Fruit fly (Drosophila melanogaster) whole organism, embryonic: ENCODE results near the gene CG6178.

ENCODE experiments used
- Ada2b ChIP-seq: fragments of 200-800 bp; sonication (Bioruptor generic); IDR thresholded peaks from 2 replicates; pipeline ENCODE4 v1.3.6; 2022; ENCODE audit warnings: missing biosample characterization, missing genetic modification characterization
- CG11504 ChIP-seq: fragments of 200-800 bp; sonication (Bioruptor generic); optimal IDR thresholded peaks from 3 replicates; lab custom pipeline; 2019; ENCODE audit warnings: missing biosample characterization, mild to moderate bottlenecking, missing genetic modification characterization, moderate library complexity
- CG13296 ChIP-seq: fragments of 200-800 bp; sonication (Bioruptor generic); optimal IDR thresholded peaks from 3 replicates; lab custom pipeline; 2018; ENCODE audit warnings: missing biosample characterization, mild to moderate bottlenecking, missing genetic modification characterization
- CG13424 ChIP-seq: fragments of 200-800 bp; sonication (Bioruptor generic); optimal IDR thresholded peaks from 2 replicates; lab custom pipeline; 2019; ENCODE audit warnings: missing biosample characterization, mild to moderate bottlenecking, missing genetic modification characterization, moderate library complexity
- CG13894 ChIP-seq: fragments of 200-800 bp; sonication (Bioruptor generic); optimal IDR thresholded peaks from 3 replicates; lab custom pipeline; 2018; ENCODE audit warnings: missing biosample characterization, mild to moderate bottlenecking, missing genetic modification characterization, moderate library complexity
- CG14667 ChIP-seq: fragments of 200-800 bp; sonication (Bioruptor generic); IDR thresholded peaks from 2 replicates; pipeline ENCODE4 v1.3.6; 2022; ENCODE audit warnings: missing biosample characterization, missing genetic modification characterization
- CG15479 ChIP-seq: fragments of 200-800 bp; sonication (Bioruptor generic); optimal IDR thresholded peaks from 3 replicates; lab custom pipeline; 2019; ENCODE audit warnings: missing biosample characterization, mild to moderate bottlenecking, missing genetic modification characterization, moderate library complexity
- CG15601 ChIP-seq: fragments of 200-800 bp; sonication (Bioruptor generic); optimal IDR thresholded peaks from 3 replicates; lab custom pipeline; 2019; ENCODE audit warnings: missing biosample characterization, mild to moderate bottlenecking, missing genetic modification characterization, moderate library complexity
- CG15696 ChIP-seq: fragments of 200-800 bp; sonication (Bioruptor generic); optimal IDR thresholded peaks from 2 replicates; lab custom pipeline; 2019; ENCODE audit warnings: missing biosample characterization, mild to moderate bottlenecking, missing genetic modification characterization, moderate library complexity
- CG17328 ChIP-seq: fragments of 200-800 bp; sonication (Bioruptor generic); IDR thresholded peaks from 2 replicates; pipeline ENCODE4 v1.3.6; 2022; ENCODE audit warnings: missing biosample characterization, missing genetic modification characterization
- CG17912 ChIP-seq: fragments of 200-800 bp; sonication (Bioruptor generic); optimal IDR thresholded peaks from 2 replicates; lab custom pipeline; 2018; ENCODE audit warnings: missing biosample characterization, mild to moderate bottlenecking, missing genetic modification characterization
- CG33557 ChIP-seq: fragments of 200-800 bp; sonication (Bioruptor generic); optimal IDR thresholded peaks from 2 replicates; lab custom pipeline; 2019; ENCODE audit warnings: missing biosample characterization, mild to moderate bottlenecking, missing genetic modification characterization, moderate library complexity
- CG3726 ChIP-seq: fragments of 200-800 bp; sonication (Bioruptor generic); IDR thresholded peaks from 3 replicates; pipeline ENCODE4, ENCODE4 v1.3.6; 2022; ENCODE audit warnings: missing biosample characterization, missing genetic modification characterization
- CG6689 ChIP-seq: fragments of 200-800 bp; sonication (Bioruptor generic); IDR thresholded peaks from 2 replicates; pipeline ENCODE4 v1.3.6; 2022; ENCODE audit warnings: missing biosample characterization, missing genetic modification characterization
- CG8290 ChIP-seq, 3 experiments: fragments of 200-800 bp; sonication (Bioruptor generic); optimal IDR thresholded peaks; 2 replicates each; lab custom pipeline; 2016 to 2019; ENCODE audit warnings: missing biosample characterization in 3 of 3, missing genetic modification characterization in 3 of 3, mild to moderate bottlenecking in 2 of 3, moderate library complexity in 1 of 3
- CG9609 ChIP-seq: fragments of 200-800 bp; sonication (Bioruptor generic); optimal IDR thresholded peaks from 3 replicates; lab custom pipeline; 2016; ENCODE audit warnings: missing biosample characterization, missing genetic modification characterization
- CTCF ChIP-seq: fragments of 200-800 bp; sonication (Bioruptor generic); optimal IDR thresholded peaks from 2 replicates; lab custom pipeline; 2017; ENCODE audit warnings: missing biosample characterization, mild to moderate bottlenecking, missing genetic modification characterization, moderate library complexity
- D ChIP-seq, 2 experiments: fragments of 200-800 bp in 1 of 2; fragments of >200 bp in 1 of 2; sonication (Bioruptor generic) in 1 of 2; optimal IDR thresholded peaks; 2 replicates in 1 of 2; 3 replicates in 1 of 2; lab custom pipeline; 2017; ENCODE audit warnings: mild to moderate bottlenecking in 1 of 2, missing biosample characterization in 1 of 2, missing genetic modification characterization in 1 of 2, missing genetic modification reagents in 1 of 2
- D19A ChIP-seq: fragments of 200-800 bp; optimal IDR thresholded peaks from 3 replicates; lab custom pipeline; 2019; ENCODE audit warnings: missing biosample characterization, mild to moderate bottlenecking, missing genetic modification characterization, moderate library complexity
- Dbx ChIP-seq: fragments of 200-800 bp; sonication (Bioruptor generic); IDR thresholded peaks from 3 replicates; pipeline ENCODE4 v1.3.6; 2022; ENCODE audit warnings: missing biosample characterization, missing genetic modification characterization
- Dp ChIP-seq: fragments of 200-800 bp; sonication (Bioruptor generic); optimal IDR thresholded peaks from 2 replicates; lab custom pipeline; 2018; ENCODE audit warnings: missing biosample characterization, mild to moderate bottlenecking, missing genetic modification characterization, moderate library complexity
- Drgx ChIP-seq: fragments of 200-800 bp; sonication (Bioruptor generic); IDR thresholded peaks from 2 replicates; pipeline ENCODE4 v1.3.6; 2022; ENCODE audit warnings: missing biosample characterization, missing genetic modification characterization
- Ets97D ChIP-seq: fragments of 200-800 bp; sonication (Bioruptor generic); optimal IDR thresholded peaks from 3 replicates; lab custom pipeline; 2016; ENCODE audit warnings: missing biosample characterization, missing genetic modification characterization
- Fer2 ChIP-seq: fragments of 200-800 bp; sonication (Bioruptor generic); optimal IDR thresholded peaks from 2 replicates; lab custom pipeline; 2018; ENCODE audit warnings: missing biosample characterization, mild to moderate bottlenecking, missing genetic modification characterization, moderate library complexity
- GATAe ChIP-seq: fragments of 200-800 bp; sonication (Bioruptor generic); conservative IDR thresholded peaks from 2 replicates; pipeline ENCODE4 v1.3.6; 2022; ENCODE audit warnings: missing biosample characterization, missing genetic modification characterization
- Gsc ChIP-seq: fragments of 200-800 bp; sonication (Bioruptor generic); IDR thresholded peaks from 2 replicates; pipeline ENCODE4 v1.3.6; 2022; ENCODE audit warnings: missing biosample characterization, missing genetic modification characterization
- HmgZ ChIP-seq: fragments of 200-800 bp; sonication (Bioruptor generic); optimal IDR thresholded peaks from 2 replicates; lab custom pipeline; 2018; ENCODE audit warnings: missing biosample characterization, mild to moderate bottlenecking, missing genetic modification characterization
- Kr ChIP-seq: fragments of 200-800 bp; sonication (Bioruptor generic); optimal IDR thresholded peaks from 2 replicates; lab custom pipeline; 2017; ENCODE audit warnings: missing biosample characterization, mild to moderate bottlenecking, missing genetic modification characterization
- Lpt ChIP-seq: fragments of >200 bp; optimal IDR thresholded peaks from 2 replicates; lab custom pipeline; 2018; ENCODE audit warnings: missing biosample characterization, missing genetic modification characterization
- Myb ChIP-seq: fragments of 200-800 bp; sonication (Bioruptor generic); optimal IDR thresholded peaks from 2 replicates; lab custom pipeline; 2016; ENCODE audit warnings: missing biosample characterization, missing genetic modification characterization
- NK7.1 ChIP-seq: fragments of 200-800 bp; sonication (Bioruptor generic); optimal IDR thresholded peaks from 3 replicates; lab custom pipeline; 2016; ENCODE audit warnings: missing biosample characterization, missing genetic modification characterization
- Opbp ChIP-seq: fragments of 200-800 bp; sonication (Bioruptor generic); IDR thresholded peaks from 3 replicates; pipeline ENCODE4 v1.3.6; 2022; ENCODE audit warnings: missing biosample characterization, missing genetic modification characterization; ENCODE audit not compliant: partially characterized antibody
- Side ChIP-seq: fragments of 200-800 bp; sonication (Bioruptor generic); optimal IDR thresholded peaks from 2 replicates; lab custom pipeline; 2016; ENCODE audit warnings: missing biosample characterization, missing genetic modification characterization
- Sin3A ChIP-seq: fragments of >200 bp; optimal IDR thresholded peaks from 2 replicates; lab custom pipeline; 2018
- TFAM ChIP-seq: fragments of 200-800 bp; sonication (Bioruptor generic); optimal IDR thresholded peaks from 2 replicates; lab custom pipeline; 2017; ENCODE audit warnings: missing biosample characterization, missing genetic modification characterization, inconsistent platforms
- Vsx1 ChIP-seq: fragments of 200-800 bp; sonication (Bioruptor generic); optimal IDR thresholded peaks from 2 replicates; lab custom pipeline; 2017; ENCODE audit warnings: missing biosample characterization, mild to moderate bottlenecking, missing genetic modification characterization, missing genetic modification reagents
- YL-1 ChIP-seq: fragments of 200-800 bp; sonication (Bioruptor generic); optimal IDR thresholded peaks from 3 replicates; lab custom pipeline; 2017; ENCODE audit warnings: missing biosample characterization, mild to moderate bottlenecking, missing genetic modification characterization
- ab ChIP-seq: fragments of 200-800 bp; sonication (Bioruptor generic); optimal IDR thresholded peaks from 2 replicates; lab custom pipeline; 2016; ENCODE audit warnings: missing biosample characterization, missing genetic modification characterization
- abd-A ChIP-seq: fragments of 200-800 bp; sonication (Bioruptor generic); optimal IDR thresholded peaks from 3 replicates; lab custom pipeline; 2019; ENCODE audit warnings: missing biosample characterization, mild to moderate bottlenecking, missing genetic modification characterization, moderate library complexity
- br ChIP-seq: fragments of >200 bp; optimal IDR thresholded peaks from 2 replicates; lab custom pipeline; 2017
- dimm ChIP-seq: fragments of 200-800 bp; sonication (Bioruptor generic); IDR thresholded peaks from 2 replicates; pipeline ENCODE4 v1.3.6; 2022; ENCODE audit warnings: missing biosample characterization, missing genetic modification characterization
- emc ChIP-seq: fragments of 200-800 bp; sonication (Bioruptor generic); optimal IDR thresholded peaks from 2 replicates; lab custom pipeline; 2016; ENCODE audit warnings: missing biosample characterization, missing genetic modification characterization
- ham ChIP-seq: fragments of 200-800 bp; sonication (Bioruptor generic); IDR thresholded peaks from 2 replicates; pipeline ENCODE4 v1.3.6; 2022; ENCODE audit warnings: missing biosample characterization, missing genetic modification characterization
- hkb ChIP-seq, 2 experiments: fragments of 200-800 bp in 1 of 2; fragments of >200 bp in 1 of 2; sonication (Bioruptor generic) in 1 of 2; IDR thresholded peaks in 1 of 2; optimal IDR thresholded peaks in 1 of 2; 2 replicates each; pipeline versions ENCODE4 v1.3.6 to Lab custom; 2017 to 2022; ENCODE audit warnings: missing biosample characterization in 1 of 2, missing genetic modification characterization in 1 of 2
- nau ChIP-seq: fragments of 200-800 bp; sonication (Bioruptor generic); optimal IDR thresholded peaks from 3 replicates; lab custom pipeline; 2017; ENCODE audit warnings: missing biosample characterization, mild to moderate bottlenecking, missing genetic modification characterization, missing genetic modification reagents
- schlank ChIP-seq: fragments of 200-800 bp; sonication (Bioruptor generic); optimal IDR thresholded peaks from 2 replicates; lab custom pipeline; 2018; ENCODE audit warnings: missing biosample characterization, mild to moderate bottlenecking, missing genetic modification characterization
- sug ChIP-seq: fragments of 200-800 bp; optimal IDR thresholded peaks from 2 replicates; lab custom pipeline; 2019; ENCODE audit warnings: missing biosample characterization, mild to moderate bottlenecking, missing genetic modification characterization, moderate library complexity
- tna ChIP-seq: fragments of 200-800 bp; sonication (Bioruptor generic); IDR thresholded peaks from 2 replicates; pipeline ENCODE4 v1.3.6; 2022; ENCODE audit warnings: missing biosample characterization, missing genetic modification characterization; ENCODE audit not compliant: partially characterized antibody
- toy ChIP-seq: fragments of 200-800 bp; sonication (Bioruptor generic); IDR thresholded peaks from 2 replicates; pipeline ENCODE4 v1.3.6; 2022; ENCODE audit warnings: missing biosample characterization, missing genetic modification characterization
- vfl ChIP-seq: fragments of 200-800 bp; sonication (Bioruptor generic); optimal IDR thresholded peaks from 2 replicates; lab custom pipeline; 2016; ENCODE audit warnings: missing biosample characterization, missing genetic modification characterization
- zfh2 ChIP-seq: fragments of 200-800 bp; sonication (Bioruptor generic); optimal IDR thresholded peaks from 2 replicates; lab custom pipeline; 2016; ENCODE audit warnings: missing biosample characterization, missing genetic modification characterization

The CG6178 gene

DNA sequence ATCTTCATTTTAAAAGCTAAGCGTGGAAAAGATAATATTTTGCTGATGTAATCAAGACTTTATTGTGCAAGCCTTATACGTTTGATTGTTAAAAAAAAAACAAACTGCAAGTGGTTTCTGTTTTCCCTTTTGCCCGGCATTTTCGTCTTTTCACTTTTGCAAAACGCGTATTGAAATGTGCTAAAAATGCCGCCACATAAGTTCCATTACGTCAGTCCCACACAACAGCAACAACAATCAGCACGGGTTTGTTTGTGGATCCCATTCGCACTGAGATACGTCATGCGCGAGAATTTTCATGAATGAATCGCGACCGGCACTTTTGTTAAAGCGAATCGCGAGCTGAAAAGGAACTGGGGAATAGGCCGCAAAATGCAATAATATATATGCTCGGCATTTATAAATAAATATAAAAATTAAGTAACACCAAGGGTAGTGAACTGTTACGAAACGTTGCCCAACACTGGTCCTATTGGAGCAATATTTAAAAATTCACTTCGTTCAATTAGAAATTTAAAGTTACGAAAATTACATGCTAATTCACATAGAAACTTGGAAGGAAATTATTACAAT lies 46.0 kb upstream of the CG6178 start (continued):
- TF ChIP-seq emc (GFP tag; lab: Kevin White, UChicago) (no peak), CG17328 (GFP tag; lab: Robert Waterston, UW) (no peak), Side (GFP tag; lab: Kevin White, UChicago) (peak; percentile 26), sug (tag; lab: Kevin White, UChicago) (no peak), Opbp (GFP tag; lab: Robert Waterston, UW) (no peak), CTCF (GFP tag; lab: Kevin White, UChicago) (no peak), Dbx (GFP tag; lab: Robert Waterston, UW) (no peak), CG8290 (GFP tag; optimal IDR thresholded peaks at IDR 0.05; lab: Kevin White, UChicago) (peak; percentile 48), CG8290 (tag; optimal IDR thresholded peaks at IDR 0.05; lab: Kevin White, UChicago) (peak; percentile 35 to 49), toy (GFP tag; lab: Robert Waterston, UW) (no peak), Kr (no peak), CG33557 (GFP tag; lab: Kevin White, UChicago) (no peak), CG13424 (tag; lab: Kevin White, UChicago) (peak; percentile 50), Vsx1 (GFP tag; lab: Kevin White, UChicago) (no peak), dimm (GFP tag; lab: Robert Waterston, UW) (no peak), CG14667 (GFP tag; lab: Robert Waterston, UW) (no peak), abd-A (tag; lab: Kevin White, UChicago) (no peak), D19A (tag; lab: Kevin White, UChicago) (peak; percentile 35), CG9609 (GFP tag; lab: Kevin White, UChicago) (no peak), br (no peak), Ada2b (GFP tag; lab: Robert Waterston, UW) (no peak), D (optimal IDR thresholded peaks at IDR 0.05; lab: Kevin White, UChicago) (no peak), D (GFP tag; optimal IDR thresholded peaks at IDR 0.05; lab: Kevin White, UChicago) (peak; percentile 30), CG13296 (GFP tag; lab: Kevin White, UChicago) (peak; percentile 46), Fer2 (tag; lab: Kevin White, UChicago) (peak; percentile 19), ham (GFP tag; lab: Robert Waterston, UW) (no peak), CG15696 (tag; lab: Kevin White, UChicago) (no peak), Lpt (GFP tag; lab: Kevin White, UChicago) (no peak), schlank (tag; lab: Kevin White, UChicago) (no peak), TFAM (GFP tag; lab: Kevin White, UChicago) (no peak), CG11504 (peak; percentile 32), YL-1 (GFP tag; lab: Kevin White, UChicago) (no peak), ab (GFP tag; lab: Kevin White, UChicago) (no peak), GATAe (GFP tag; lab: Robert Waterston, UW) (no peak), CG17912 (peak; percentile 5), CG15479 (GFP tag; lab: Kevin White, UChicago) (no peak), zfh2 (peak; percentile 24), HmgZ (peak; percentile 72), CG6689 (GFP tag; lab: Robert Waterston, UW) (no peak), Myb (no peak), nau (GFP tag; lab: Kevin White, UChicago) (no peak), CG3726 (GFP tag; lab: Robert Waterston, UW) (no peak), CG13894 (tag; lab: Kevin White, UChicago) (no peak), Ets97D (GFP tag; lab: Kevin White, UChicago) (peak; percentile 22), Dp (GFP tag; lab: Kevin White, UChicago) (peak; percentile 76), Drgx (GFP tag; lab: Robert Waterston, UW) (no peak), vfl (no peak), tna (no peak), hkb (optimal IDR thresholded peaks at IDR 0.05; lab: Kevin White, UChicago) (no peak), hkb (GFP tag; IDR thresholded peaks at IDR 0.05; lab: Robert Waterston, UW) (no peak), Gsc (GFP tag; lab: Robert Waterston, UW) (no peak), Sin3A (no peak), CG15601 (tag; lab: Kevin White, UChicago) (no peak), NK7.1 (GFP tag; lab: Kevin White, UChicago) (no peak)
